Fruit fly (Drosophila melanogaster) whole organism, wandering third instar larva: Measurements from ENCODE around the gene Cln3.

Experiments
- Abd-B ChIP-seq: fragments of >200 bp; optimal IDR thresholded peaks from 2 replicates; lab custom pipeline; 2017; ENCODE audit warnings: missing biosample characterization, missing genetic modification characterization
- CG32264 ChIP-seq: fragments of 200-800 bp; sonication (Bioruptor generic); optimal IDR thresholded peaks from 2 replicates; lab custom pipeline; 2016; ENCODE audit warnings: missing biosample characterization, missing genetic modification characterization
- CG9705 ChIP-seq: fragments of 200-800 bp; sonication (Bioruptor generic); optimal IDR thresholded peaks from 2 replicates; lab custom pipeline; 2018; ENCODE audit warnings: missing biosample characterization, mild to moderate bottlenecking, missing genetic modification characterization
- CrebA ChIP-seq: fragments of 200-800 bp; sonication (Bioruptor generic); optimal IDR thresholded peaks from 2 replicates; lab custom pipeline; 2016; ENCODE audit warnings: missing biosample characterization, mild to moderate bottlenecking, missing genetic modification characterization, borderline replicate concordance
- Dfd ChIP-seq: fragments of >200 bp; optimal IDR thresholded peaks from 2 replicates; lab custom pipeline; 2017; ENCODE audit warnings: missing biosample characterization, missing genetic modification characterization
- GATAd ChIP-seq: sonication (Bioruptor generic); optimal IDR thresholded peaks from 2 replicates; lab custom pipeline; 2016; ENCODE audit warnings: missing biosample characterization, missing genetic modification characterization
- HLH106 ChIP-seq: fragments of 200-800 bp; optimal IDR thresholded peaks from 3 replicates; lab custom pipeline; 2019; ENCODE audit warnings: missing biosample characterization, mild to moderate bottlenecking, missing genetic modification characterization, moderate library complexity
- Hnf4 ChIP-seq: fragments of 200-800 bp; sonication (Bioruptor generic); optimal IDR thresholded peaks from 2 replicates; lab custom pipeline; 2016; ENCODE audit warnings: missing biosample characterization, mild to moderate bottlenecking, missing genetic modification characterization
- Myc ChIP-seq: fragments of >200 bp; optimal IDR thresholded peaks from 2 replicates; lab custom pipeline; 2017
- N ChIP-seq: fragments of >200 bp; optimal IDR thresholded peaks from 2 replicates; lab custom pipeline; 2018; ENCODE audit warnings: missing biosample characterization, missing external identifiers, missing genetic modification characterization
- OdsH ChIP-seq: fragments of 200-800 bp; sonication (Bioruptor generic); optimal IDR thresholded peaks from 2 replicates; lab custom pipeline; 2016; ENCODE audit warnings: missing biosample characterization, mild to moderate bottlenecking, missing genetic modification characterization
- Rel ChIP-seq, 2 experiments: fragments of 200-800 bp; sonication (Bioruptor generic) in 1 of 2; optimal IDR thresholded peaks; 2 replicates in 1 of 2; 3 replicates in 1 of 2; lab custom pipeline; 2016 to 2019; ENCODE audit warnings: mild to moderate bottlenecking in 2 of 2, missing biosample characterization in 2 of 2, missing genetic modification characterization in 2 of 2, moderate library complexity in 1 of 2
- Sp1 ChIP-seq: fragments of 200-800 bp; sonication (Bioruptor generic); optimal IDR thresholded peaks from 3 replicates; lab custom pipeline; 2019; ENCODE audit warnings: missing biosample characterization, mild to moderate bottlenecking, missing genetic modification characterization, moderate library complexity
- br ChIP-seq: fragments of 200-800 bp; sonication (Bioruptor generic); optimal IDR thresholded peaks from 2 replicates; lab custom pipeline; 2016; ENCODE audit warnings: missing biosample characterization, missing genetic modification characterization
- dl ChIP-seq, 2 experiments: fragments of 175-275, 200-275 bp in 1 of 2; fragments of 200-275 bp in 1 of 2; sonication (Bioruptor generic); optimal IDR thresholded peaks; lab custom pipeline; 2018; ENCODE audit warnings: mild to moderate bottlenecking in 2 of 2, missing biosample characterization in 2 of 2, missing genetic modification characterization in 2 of 2, moderate library complexity in 2 of 2; ENCODE audit not compliant: partially characterized antibody in 2 of 2, insufficient read depth in 1 of 2
- dmrt93B ChIP-seq: fragments of 200-800 bp; sonication (Bioruptor generic); optimal IDR thresholded peaks from 2 replicates; lab custom pipeline; 2018; ENCODE audit warnings: missing biosample characterization, mild to moderate bottlenecking, missing genetic modification characterization
- ey ChIP-seq: fragments of 200-800 bp; sonication (Bioruptor generic); optimal IDR thresholded peaks from 2 replicates; lab custom pipeline; 2016; ENCODE audit warnings: missing biosample characterization, missing genetic modification characterization
- foxo ChIP-seq, 2 experiments: fragments of 200-800 bp; sonication (Bioruptor generic); optimal IDR thresholded peaks; 2 replicates in 1 of 2; 3 replicates in 1 of 2; lab custom pipeline; 2016 to 2017; ENCODE audit warnings: missing biosample characterization in 2 of 2, missing genetic modification characterization in 2 of 2
- fru ChIP-seq: fragments of 200-800 bp; sonication (Bioruptor generic); optimal IDR thresholded peaks from 3 replicates; lab custom pipeline; 2016; ENCODE audit warnings: missing biosample characterization, mild to moderate bottlenecking, missing genetic modification characterization
- h ChIP-seq: fragments of 200-800 bp; sonication (Bioruptor generic); optimal IDR thresholded peaks from 3 replicates; lab custom pipeline; 2016; ENCODE audit warnings: missing biosample characterization, mild to moderate bottlenecking, missing genetic modification characterization
- jim ChIP-seq: fragments of 175-275, 200-325 bp; sonication (Bioruptor generic); optimal IDR thresholded peaks from 2 replicates; lab custom pipeline; 2016; ENCODE audit warnings: missing biosample characterization, mild to moderate bottlenecking, missing genetic modification characterization
- lola ChIP-seq: fragments of >200 bp; optimal IDR thresholded peaks from 2 replicates; lab custom pipeline; 2017; ENCODE audit warnings: missing biosample characterization, missing genetic modification characterization
- rgr ChIP-seq: fragments of 200-800 bp; sonication (Bioruptor generic); optimal IDR thresholded peaks from 3 replicates; lab custom pipeline; 2016; ENCODE audit warnings: missing biosample characterization, mild to moderate bottlenecking, missing genetic modification characterization
- sage ChIP-seq: fragments of 200-800 bp; sonication (Bioruptor generic); optimal IDR thresholded peaks from 2 replicates; lab custom pipeline; 2016; ENCODE audit warnings: missing biosample characterization, mild to moderate bottlenecking, missing genetic modification characterization
- sv ChIP-seq: fragments of 200-800 bp; sonication (Bioruptor generic); optimal IDR thresholded peaks from 3 replicates; lab custom pipeline; 2016; ENCODE audit warnings: missing biosample characterization, missing genetic modification characterization
- tai ChIP-seq: sonication (Bioruptor generic); optimal IDR thresholded peaks from 2 replicates; lab custom pipeline; 2016; ENCODE audit warnings: missing biosample characterization, missing genetic modification characterization
- woc ChIP-seq: sonication (Bioruptor generic); optimal IDR thresholded peaks from 2 replicates; lab custom pipeline; 2016; ENCODE audit warnings: missing biosample characterization, mild to moderate bottlenecking, missing genetic modification characterization

The Cln3 gene

DNA sequence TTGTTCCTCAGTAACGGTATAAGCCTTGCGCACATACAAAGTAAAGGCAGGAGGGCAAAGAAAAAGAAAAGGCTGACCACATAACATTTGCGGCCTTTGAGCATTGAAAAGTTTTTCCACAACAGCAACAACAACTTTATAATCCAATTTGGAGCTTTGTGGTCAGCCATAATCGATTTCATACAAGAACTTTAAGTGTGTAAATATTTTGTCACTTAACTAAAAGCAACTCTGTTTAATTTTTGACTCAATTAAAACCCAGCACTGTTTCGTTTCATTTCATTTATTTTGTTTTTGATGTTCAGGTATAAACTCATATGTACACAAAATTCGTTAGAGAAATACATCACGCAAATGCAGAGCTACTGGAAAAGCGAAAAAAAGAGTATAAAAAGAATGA, 16.4 kb downstream of the Cln3 start, which contains the start of gene CG42816:
Gene CG42816 (minus strand): TSS at position 101 of the 400 bp plus-strand sequence.
- TF ChIP-seq h (GFP tag; lab: Kevin White, UChicago) = no peak
- no peak for TF ChIP-seq N (GFP tag; lab: Kevin White, UChicago)
- TF ChIP-seq CG9705 (GFP tag; lab: Kevin White, UChicago) = no peak
- no peak for TF ChIP-seq woc (GFP tag; lab: Kevin White, UChicago)

DNA sequence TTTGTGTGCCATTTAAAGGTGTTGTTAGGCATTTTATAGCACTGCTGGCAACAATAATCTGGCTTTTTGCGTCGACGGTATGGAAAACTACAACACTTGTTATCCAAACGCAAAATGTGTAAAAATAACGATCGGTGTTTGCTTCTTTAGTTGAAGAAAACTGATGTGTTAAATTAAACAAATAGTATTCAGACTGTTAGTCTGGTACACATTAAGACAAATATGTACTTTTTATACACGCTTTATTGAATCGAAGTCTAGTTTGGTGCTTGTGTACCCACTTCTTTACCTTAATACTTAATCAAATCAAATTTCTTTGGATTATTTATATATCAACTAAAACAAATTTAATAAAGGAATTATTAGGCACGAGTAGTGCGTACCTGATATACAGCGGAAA, 22.4 kb downstream of the Cln3 start:
- no peak for TF ChIP-seq Hnf4 (GFP tag; lab: Kevin White, UChicago)
- no peak for TF ChIP-seq Abd-B (GFP tag; lab: Kevin White, UChicago)
- no peak for TF ChIP-seq lola (GFP tag; lab: Kevin White, UChicago)
- TF ChIP-seq Sp1 (GFP tag; lab: Kevin White, UChicago) = no peak
- no peak for TF ChIP-seq OdsH (GFP tag; lab: Kevin White, UChicago)
- no peak for TF ChIP-seq rgr (GFP tag; lab: Kevin White, UChicago)
- TF ChIP-seq foxo (GFP tag; optimal IDR thresholded peaks at IDR 0.05; lab: Kevin White, UChicago) = no peak
- no peak for TF ChIP-seq h (GFP tag; lab: Kevin White, UChicago)
- no peak for TF ChIP-seq dmrt93B (GFP tag; lab: Kevin White, UChicago)
- TF ChIP-seq Dfd = no peak
- no peak for TF ChIP-seq GATAd (GFP tag; lab: Kevin White, UChicago)
- TF ChIP-seq CrebA (GFP tag; lab: Kevin White, UChicago) = no peak
- TF ChIP-seq tai = no peak
- TF ChIP-seq fru (GFP tag; lab: Kevin White, UChicago) = no peak
- TF ChIP-seq Rel (GFP tag; optimal IDR thresholded peaks at IDR 0.05; lab: Kevin White, UChicago) = no peak
- TF ChIP-seq Rel (tag; optimal IDR thresholded peaks at IDR 0.05; lab: Kevin White, UChicago) = no peak
- TF ChIP-seq br (GFP tag; lab: Kevin White, UChicago) = no peak
- TF ChIP-seq sage (GFP tag; lab: Kevin White, UChicago) = no peak
- TF ChIP-seq, all 38 proteins: peak for 0

DNA sequence AAGACGTTTGTCGTGTGGAACGTTAAGA, 22.6 kb downstream of the Cln3 start, which contains the start of gene CG42815:
Gene CG42815 (minus strand): TSS at position 20 of the 28 bp plus-strand sequence.
- TF ChIP-seq sv (GFP tag; lab: Kevin White, UChicago) (no peak), OdsH (GFP tag; lab: Kevin White, UChicago) (no peak), h (GFP tag; lab: Kevin White, UChicago) (no peak), CG32264 (no peak), jim (GFP tag; lab: Kevin White, UChicago) (no peak), CrebA (GFP tag; lab: Kevin White, UChicago) (no peak), dl (GFP tag; optimal IDR thresholded peaks at IDR 0.05; lab: Kevin White, UChicago; ENCODE audit: insufficient read depth in 1 of 2, partially characterized antibody in 2 of 2) (no peak), ey (GFP tag; lab: Kevin White, UChicago) (no peak), tai (no peak)

DNA sequence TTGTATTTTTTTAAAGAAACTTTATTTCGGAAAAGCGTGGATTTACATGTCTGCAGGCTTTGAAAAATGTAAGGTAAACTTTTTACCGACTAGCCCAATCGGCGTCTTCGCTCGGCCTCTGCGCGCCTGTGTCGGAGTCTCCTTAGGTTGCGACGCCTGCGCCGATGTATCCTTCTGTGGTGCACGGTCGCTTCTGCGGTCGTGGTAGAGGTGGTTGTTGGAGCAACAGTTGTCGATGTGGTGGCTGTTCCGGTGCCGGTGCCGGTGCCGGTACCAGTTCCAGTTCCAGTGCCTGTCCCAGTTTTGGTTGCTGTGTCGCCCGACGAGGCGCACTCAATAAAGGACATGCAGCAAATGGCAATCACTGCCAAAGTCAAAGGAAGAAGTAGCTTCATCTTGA, 22.9 kb downstream of the Cln3 start:
- TF ChIP-seq HLH106 (tag; lab: Kevin White, UChicago) (no peak), CrebA (GFP tag; lab: Kevin White, UChicago) (no peak), Sp1 (GFP tag; lab: Kevin White, UChicago) (no peak), GATAd (GFP tag; lab: Kevin White, UChicago) (no peak), sage (GFP tag; lab: Kevin White, UChicago) (no peak), Myc (lab: Kevin White, UChicago) (no peak)

DNA sequence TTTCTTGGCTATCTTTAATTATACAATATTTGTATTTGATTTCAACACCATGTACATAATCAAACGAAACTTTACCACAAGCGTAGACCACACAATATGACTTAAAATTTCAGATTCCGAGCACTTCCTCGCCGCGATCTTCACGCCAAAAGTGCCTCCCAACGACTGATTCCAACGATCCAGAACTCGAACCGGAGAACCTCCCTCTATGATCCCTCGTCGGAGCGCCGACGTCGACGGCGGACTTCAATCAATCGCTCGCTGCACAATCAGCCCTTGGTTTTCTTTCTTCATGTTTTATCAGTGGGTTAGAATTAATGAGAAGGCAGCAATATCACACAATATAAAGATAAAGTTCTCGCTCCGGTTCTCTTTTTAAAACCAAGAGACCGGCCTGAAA, 49.9 kb downstream of the Cln3 start, which contains the start of the genes Adgf-A and Adgf-A2:
Gene Adgf-A (minus strand): TSS at position 172 of the 400 bp plus-strand sequence.
Gene Adgf-A2 (minus strand): TSS at position 172 of the 400 bp plus-strand sequence.
- TF ChIP-seq tai (no peak), fru (GFP tag; lab: Kevin White, UChicago) (no peak)
- TF ChIP-seq, all 38 proteins: peak for 0
